Fruit fly (Drosophila melanogaster) whole organism, embryonic: ENCODE measurements around the gene Doc1.

Source experiments
- CG10147 ChIP-seq: fragments of 200-800 bp; sonication (Bioruptor generic); optimal IDR thresholded peaks from 2 replicates; lab custom pipeline; 2019; ENCODE audit warnings: missing biosample characterization, mild to moderate bottlenecking, missing genetic modification characterization, moderate library complexity
- CG10209 ChIP-seq: fragments of 200-800 bp; sonication (Bioruptor generic); optimal IDR thresholded peaks from 3 replicates; lab custom pipeline; 2017; ENCODE audit warnings: missing biosample characterization, mild to moderate bottlenecking, missing genetic modification characterization, missing genetic modification reagents
- CG10431 ChIP-seq: fragments of 200-800 bp; sonication (Bioruptor generic); optimal IDR thresholded peaks from 3 replicates; lab custom pipeline; 2018; ENCODE audit warnings: missing biosample characterization, mild to moderate bottlenecking, missing genetic modification characterization
- CG10462 ChIP-seq: fragments of 200-800 bp; sonication (Bioruptor generic); optimal IDR thresholded peaks from 2 replicates; lab custom pipeline; 2016; ENCODE audit warnings: missing biosample characterization, missing genetic modification characterization
- CG12299 ChIP-seq: fragments of 200-800 bp; sonication (Bioruptor generic); optimal IDR thresholded peaks from 2 replicates; lab custom pipeline; 2018; ENCODE audit warnings: missing biosample characterization, mild to moderate bottlenecking, missing genetic modification characterization
- CG13296 ChIP-seq: fragments of 200-800 bp; sonication (Bioruptor generic); optimal IDR thresholded peaks from 3 replicates; lab custom pipeline; 2018; ENCODE audit warnings: missing biosample characterization, mild to moderate bottlenecking, missing genetic modification characterization
- CG13624 ChIP-seq: fragments of 200-800 bp; sonication (Bioruptor generic); optimal IDR thresholded peaks from 2 replicates; lab custom pipeline; 2016; ENCODE audit warnings: missing biosample characterization, missing genetic modification characterization
- CG1603 ChIP-seq: fragments of 200-800 bp; sonication (Bioruptor generic); optimal IDR thresholded peaks from 2 replicates; lab custom pipeline; 2019; ENCODE audit warnings: missing biosample characterization, mild to moderate bottlenecking, missing genetic modification characterization, moderate library complexity
- CG16863 ChIP-seq: fragments of 200-800 bp; sonication (Bioruptor generic); optimal IDR thresholded peaks from 3 replicates; lab custom pipeline; 2016; ENCODE audit warnings: missing biosample characterization, missing genetic modification characterization
- CG17186 ChIP-seq: fragments of 200-800 bp; sonication (Bioruptor generic); optimal IDR thresholded peaks from 3 replicates; lab custom pipeline; 2017; ENCODE audit warnings: missing biosample characterization, missing genetic modification reagents, missing genetic modification characterization
- CG17359 ChIP-seq: fragments of 200-800 bp; sonication (Bioruptor generic); optimal IDR thresholded peaks from 3 replicates; lab custom pipeline; 2018; ENCODE audit warnings: missing biosample characterization, mild to moderate bottlenecking, missing genetic modification characterization, moderate library complexity
- CG17829 ChIP-seq: fragments of 200-800 bp; optimal IDR thresholded peaks from 2 replicates; lab custom pipeline; 2019; ENCODE audit warnings: missing biosample characterization, mild to moderate bottlenecking, missing genetic modification characterization, moderate library complexity
- CG18599 ChIP-seq: fragments of 200-800 bp; sonication (Bioruptor generic); optimal IDR thresholded peaks from 3 replicates; lab custom pipeline; 2017; ENCODE audit warnings: missing biosample characterization, missing genetic modification characterization, mild to moderate bottlenecking, moderate library complexity, missing genetic modification reagents
- CG18764 ChIP-seq: fragments of 200-800 bp; sonication (Bioruptor generic); optimal IDR thresholded peaks from 3 replicates; lab custom pipeline; 2016; ENCODE audit warnings: missing biosample characterization, missing genetic modification characterization
- CG30020 ChIP-seq: fragments of 200-800 bp; optimal IDR thresholded peaks from 2 replicates; lab custom pipeline; 2019; ENCODE audit warnings: missing biosample characterization, mild to moderate bottlenecking, missing genetic modification characterization, moderate library complexity
- CG30403 ChIP-seq: fragments of 200-800 bp; sonication (Bioruptor generic); optimal IDR thresholded peaks from 3 replicates; lab custom pipeline; 2016; ENCODE audit warnings: missing biosample characterization, missing genetic modification characterization
- CG3407 ChIP-seq: fragments of 200-800 bp; sonication (Bioruptor generic); optimal IDR thresholded peaks from 2 replicates; lab custom pipeline; 2018; ENCODE audit warnings: missing biosample characterization, mild to moderate bottlenecking, missing genetic modification characterization
- CG4617 ChIP-seq: fragments of 200-800 bp; sonication (Bioruptor generic); optimal IDR thresholded peaks from 3 replicates; lab custom pipeline; 2016; ENCODE audit warnings: missing biosample characterization, missing genetic modification characterization, borderline replicate concordance
- CG5245 ChIP-seq: fragments of 200-800 bp; sonication (Bioruptor generic); optimal IDR thresholded peaks from 3 replicates; lab custom pipeline; 2016; ENCODE audit warnings: missing biosample characterization, missing genetic modification characterization
- CG8944 ChIP-seq: fragments of 200-800 bp; sonication (Bioruptor generic); optimal IDR thresholded peaks from 3 replicates; lab custom pipeline; 2016; ENCODE audit warnings: missing biosample characterization, missing genetic modification characterization
- Dbx ChIP-seq: fragments of 200-800 bp; sonication (Bioruptor generic); IDR thresholded peaks from 3 replicates; pipeline ENCODE4 v1.3.6; 2022; ENCODE audit warnings: missing biosample characterization, missing genetic modification characterization
- Fer3 ChIP-seq: fragments of 200-800 bp; sonication (Bioruptor generic); optimal IDR thresholded peaks from 2 replicates; lab custom pipeline; 2018; ENCODE audit warnings: missing biosample characterization, mild to moderate bottlenecking, missing genetic modification characterization, moderate library complexity
- Gug ChIP-seq: fragments of 200-800 bp; sonication (Bioruptor generic); IDR thresholded peaks from 4 replicates; pipeline ENCODE4 v1.3.6; 2022; ENCODE audit warnings: missing biosample characterization, missing genetic modification characterization
- Kr ChIP-seq: fragments of 200-800 bp; sonication (Bioruptor generic); optimal IDR thresholded peaks from 2 replicates; lab custom pipeline; 2017; ENCODE audit warnings: missing biosample characterization, mild to moderate bottlenecking, missing genetic modification characterization
- Max ChIP-seq: fragments of 200-800 bp; sonication (Bioruptor generic); optimal IDR thresholded peaks from 2 replicates; lab custom pipeline; 2016; ENCODE audit warnings: missing biosample characterization, mild to moderate bottlenecking, missing genetic modification characterization
- Meics ChIP-seq: fragments of 200-800 bp; sonication (Bioruptor generic); optimal IDR thresholded peaks from 2 replicates; lab custom pipeline; 2017; ENCODE audit warnings: missing biosample characterization, mild to moderate bottlenecking, missing genetic modification characterization
- NK7.1 ChIP-seq: fragments of 200-800 bp; sonication (Bioruptor generic); optimal IDR thresholded peaks from 3 replicates; lab custom pipeline; 2016; ENCODE audit warnings: missing biosample characterization, missing genetic modification characterization
- Rfx ChIP-seq: fragments of 200-800 bp; sonication (Bioruptor generic); IDR thresholded peaks from 2 replicates; pipeline ENCODE4 v1.3.6; 2022; ENCODE audit warnings: missing biosample characterization, missing genetic modification characterization
- Usf ChIP-seq: fragments of 200-800 bp; sonication (Bioruptor generic); optimal IDR thresholded peaks from 2 replicates; lab custom pipeline; 2017; ENCODE audit warnings: missing genotype, missing biosample characterization, missing genetic modification characterization
- aop ChIP-seq: fragments of 200-800 bp; sonication (Bioruptor generic); IDR thresholded peaks from 2 replicates; pipeline ENCODE4 v1.3.6; 2022; ENCODE audit warnings: missing biosample characterization, missing genetic modification characterization
- ase ChIP-seq: fragments of 200-800 bp; sonication (Bioruptor generic); IDR thresholded peaks from 3 replicates; pipeline ENCODE4 v1.3.6; 2022; ENCODE audit warnings: missing biosample characterization, missing genetic modification characterization
- ci ChIP-seq: fragments of 200-800 bp; sonication (Bioruptor generic); IDR thresholded peaks from 3 replicates; pipeline ENCODE4 v1.3.6; 2022; ENCODE audit warnings: missing biosample characterization, missing genetic modification characterization
- dati ChIP-seq: fragments of 200-800 bp; sonication (Bioruptor generic); IDR thresholded peaks from 2 replicates; pipeline ENCODE4 v1.3.6; 2022; ENCODE audit warnings: missing biosample characterization, missing genetic modification characterization
- dmrt11E ChIP-seq: fragments of 200-800 bp; sonication (Bioruptor generic); optimal IDR thresholded peaks from 3 replicates; lab custom pipeline; 2018; ENCODE audit warnings: missing biosample characterization, mild to moderate bottlenecking, missing genetic modification characterization, moderate library complexity
- ems ChIP-seq: fragments of 200-800 bp; sonication (Bioruptor generic); optimal IDR thresholded peaks from 3 replicates; lab custom pipeline; 2016; ENCODE audit warnings: missing biosample characterization, missing genetic modification characterization
- gsb ChIP-seq: fragments of 200-800 bp; sonication (Bioruptor generic); IDR thresholded peaks from 2 replicates; pipeline ENCODE4 v1.3.6; 2022; ENCODE audit warnings: missing biosample characterization, missing genetic modification characterization
- h ChIP-seq: fragments of >200 bp; optimal IDR thresholded peaks from 2 replicates; lab custom pipeline; 2017
- her ChIP-seq: fragments of 200-800 bp; sonication (Bioruptor generic); optimal IDR thresholded peaks from 2 replicates; lab custom pipeline; 2016; ENCODE audit warnings: missing biosample characterization, missing genetic modification characterization
- inv ChIP-seq: fragments of 200-800 bp; sonication (Bioruptor generic); IDR thresholded peaks from 2 replicates; pipeline ENCODE4 v1.3.6; 2022; ENCODE audit warnings: missing biosample characterization, missing genetic modification characterization; ENCODE audit not compliant: partially characterized antibody
- lov ChIP-seq, 2 experiments: fragments of 200-800 bp in 1 of 2; fragments of >200 bp in 1 of 2; sonication (Bioruptor generic) in 1 of 2; IDR thresholded peaks in 1 of 2; optimal IDR thresholded peaks in 1 of 2; 2 replicates in 1 of 2; 3 replicates in 1 of 2; pipeline versions ENCODE4 v1.3.6 to Lab custom; 2017 to 2022; ENCODE audit warnings: missing biosample characterization in 1 of 2, missing genetic modification characterization in 1 of 2
- mld ChIP-seq: fragments of 200-800 bp; sonication (Bioruptor generic); IDR thresholded peaks from 3 replicates; pipeline ENCODE4 v1.3.6; 2022; ENCODE audit warnings: missing biosample characterization, missing genetic modification characterization; ENCODE audit not compliant: partially characterized antibody
- nom ChIP-seq: fragments of 200-800 bp; sonication (Bioruptor generic); optimal IDR thresholded peaks from 2 replicates; lab custom pipeline; 2017; ENCODE audit warnings: missing biosample characterization, missing genetic modification characterization, mild to moderate bottlenecking, moderate library complexity, missing genetic modification reagents
- repo ChIP-seq: fragments of 200-800 bp; sonication (Bioruptor generic); optimal IDR thresholded peaks from 2 replicates; lab custom pipeline; 2016; ENCODE audit warnings: missing biosample characterization, missing genetic modification characterization
- scrt ChIP-seq: fragments of 200-800 bp; sonication (Bioruptor generic); optimal IDR thresholded peaks from 2 replicates; lab custom pipeline; 2018; ENCODE audit warnings: missing biosample characterization, mild to moderate bottlenecking, missing genetic modification characterization, moderate library complexity
- sens ChIP-seq: fragments of 200-800 bp; sonication (Bioruptor generic); peaks from one replicate; lab custom pipeline; 2016; ENCODE audit warnings: missing biosample characterization, missing genetic modification characterization
- shn ChIP-seq: fragments of 200-800 bp; sonication (Bioruptor generic); optimal IDR thresholded peaks from 3 replicates; lab custom pipeline; 2016; ENCODE audit warnings: missing biosample characterization, missing genetic modification characterization
- slp2 ChIP-seq: fragments of 200-800 bp; sonication (Bioruptor generic); optimal IDR thresholded peaks from 2 replicates; lab custom pipeline; 2016; ENCODE audit warnings: missing biosample characterization, missing genetic modification characterization
- tio ChIP-seq: fragments of 200-800 bp; sonication (Bioruptor generic); optimal IDR thresholded peaks from 2 replicates; lab custom pipeline; 2017; ENCODE audit warnings: missing biosample characterization, missing genetic modification characterization, inconsistent platforms
- tup ChIP-seq: fragments of 200-800 bp; sonication (Bioruptor generic); optimal IDR thresholded peaks from 2 replicates; lab custom pipeline; 2016; ENCODE audit warnings: missing biosample characterization, mild to moderate bottlenecking, missing genetic modification characterization, moderate library complexity
- yki ChIP-seq: fragments of >200 bp; optimal IDR thresholded peaks from 3 replicates; lab custom pipeline; 2018
- zf30C ChIP-seq: fragments of 200-800 bp; sonication (Bioruptor generic); optimal IDR thresholded peaks from 3 replicates; lab custom pipeline; 2018; ENCODE audit warnings: missing biosample characterization, mild to moderate bottlenecking, missing genetic modification characterization

The Doc1 gene

DNA sequence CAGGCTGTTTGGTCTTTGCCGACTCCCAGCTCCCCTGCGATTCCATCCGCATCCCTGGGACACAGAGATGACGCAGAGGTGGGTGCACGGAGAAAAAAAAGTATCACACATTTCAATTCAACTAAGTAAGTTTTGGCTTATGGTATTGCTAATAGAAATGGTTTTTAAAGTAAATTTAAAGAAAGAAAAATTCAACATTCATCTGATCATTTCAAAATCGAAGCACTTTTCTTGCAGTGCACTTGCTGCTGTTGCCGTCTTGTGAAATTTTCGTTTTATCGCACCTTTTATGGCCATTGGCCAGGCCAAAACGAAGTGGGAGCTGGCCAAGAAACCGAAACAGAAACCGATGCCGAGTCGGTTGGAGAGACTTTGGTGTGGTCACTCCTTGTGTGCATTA lies 4.1 kb downstream of the Doc1 start (continued):
- TF ChIP-seq CG10462 (GFP tag; lab: Kevin White, UChicago) (no peak), h (lab: Kevin White, UChicago) (no peak), yki (no peak), CG10209 (peak; percentile 45), ase (peak; percentile 72), Rfx (peak; percentile 72; the same call in 1 of the 2 replicates), NK7.1 (GFP tag; lab: Kevin White, UChicago) (peak; percentile 15), CG13296 (GFP tag; lab: Kevin White, UChicago) (peak; percentile 25), CG18764 (peak; percentile 31), zf30C (peak; percentile 78), Meics (GFP tag; lab: Kevin White, UChicago) (peak; percentile 45), ems (GFP tag; lab: Kevin White, UChicago) (peak; percentile 81), CG30403 (GFP tag; lab: Kevin White, UChicago) (peak; percentile 60), mld (GFP tag; lab: Robert Waterston, UW) (no peak), Gug (GFP tag; lab: Robert Waterston, UW) (peak; percentile 48; the same call in 2 of the 4 replicates), CG10147 (peak; percentile 37), gsb (GFP tag; lab: Robert Waterston, UW) (peak; percentile 59), CG5245 (peak; percentile 61), dati (GFP tag; lab: Robert Waterston, UW) (peak; percentile 66; the same call in 1 of the 2 replicates), nom (no peak), CG10431 (GFP tag; lab: Kevin White, UChicago) (no peak), shn (GFP tag; lab: Kevin White, UChicago) (peak; percentile 40), tio (GFP tag; lab: Kevin White, UChicago) (no peak), sens (peak; percentile 94), CG1603 (tag; lab: Kevin White, UChicago) (peak; percentile 64), CG17359 (peak; percentile 79), ci (GFP tag; lab: Robert Waterston, UW) (peak; percentile 86), CG12299 (tag; lab: Kevin White, UChicago) (no peak), lov (optimal IDR thresholded peaks at IDR 0.05; lab: Kevin White, UChicago) (no peak), lov (GFP tag; IDR thresholded peaks at IDR 0.05; lab: Robert Waterston, UW) (peak; percentile 60; the same call in 1 of the 3 replicates), inv (GFP tag; lab: Robert Waterston, UW) (no peak), scrt (GFP tag; lab: Kevin White, UChicago) (peak; percentile 14), Fer3 (tag; lab: Kevin White, UChicago) (peak; percentile 56), CG3407 (GFP tag; lab: Kevin White, UChicago) (peak; percentile 6), Usf (GFP tag; lab: Kevin White, UChicago) (no peak), Dbx (peak; percentile 63; the same call in 2 of the 3 replicates), CG17829 (tag; lab: Kevin White, UChicago) (peak; percentile 83), dmrt11E (tag; lab: Kevin White, UChicago) (peak; percentile 65), CG4617 (no peak), CG16863 (GFP tag; lab: Kevin White, UChicago) (peak; percentile 7), Kr (GFP tag; lab: Kevin White, UChicago) (no peak), CG13624 (peak; percentile 64), tup (GFP tag; lab: Kevin White, UChicago) (no peak), CG30020 (no peak), slp2 (GFP tag; lab: Kevin White, UChicago) (peak; percentile 26), Max (GFP tag; lab: Kevin White, UChicago) (peak; percentile 62), CG18599 (GFP tag; lab: Kevin White, UChicago) (peak; percentile 75), repo (GFP tag; lab: Kevin White, UChicago) (peak; percentile 36), her (GFP tag; lab: Kevin White, UChicago) (peak; percentile 18), CG17186 (GFP tag; lab: Kevin White, UChicago) (no peak), aop (GFP tag; lab: Robert Waterston, UW) (no peak), CG8944 (GFP tag; lab: Kevin White, UChicago) (peak; percentile 0)
